Worm (Caenorhabditis elegans) whole organism, mixed stage, embryonic: ENCODE data around the gene smg-8.

Experiments used
- elt-3 ChIP-seq: fragments of 150-350 bp; optimal IDR thresholded peaks from 2 replicates; lab custom pipeline; 2014; ENCODE audit warnings: missing biosample characterization, missing genetic modification characterization
- hlh-1 ChIP-seq: fragments of 150-350 bp; optimal IDR thresholded peaks from 2 replicates; lab custom pipeline; 2014; ENCODE audit warnings: missing biosample characterization, missing genetic modification reagents, missing genetic modification characterization
- lin-13 ChIP-seq: fragments of 150-350 bp; optimal IDR thresholded peaks from 2 replicates; lab custom pipeline; 2014; ENCODE audit warnings: missing biosample characterization, missing genetic modification characterization
- lsy-2 ChIP-seq: fragments of 150-350 bp; optimal IDR thresholded peaks from 2 replicates; lab custom pipeline; 2014; ENCODE audit warnings: missing biosample characterization, missing genetic modification characterization
- mls-2 ChIP-seq: sonication (generic microtip); optimal IDR thresholded peaks from 2 replicates; lab custom pipeline; 2016; ENCODE audit warnings: mild to moderate bottlenecking, missing genetic modification characterization, moderate library complexity, missing compliant biosample characterization
- nhr-12 ChIP-seq: fragments of 150-350 bp; optimal IDR thresholded peaks from 2 replicates; lab custom pipeline; 2014; ENCODE audit warnings: missing biosample characterization, missing genetic modification characterization
- nhr-28 ChIP-seq: fragments of 150-350 bp; optimal IDR thresholded peaks from 2 replicates; lab custom pipeline; 2014; ENCODE audit warnings: missing biosample characterization, missing genetic modification characterization
- pha-4 ChIP-seq: fragments of 150-350 bp; optimal IDR thresholded peaks from 2 replicates; lab custom pipeline; 2018; ENCODE audit warnings: missing biosample characterization, missing genetic modification reagents, missing genetic modification characterization
- snpc-4 ChIP-seq: fragments of 150-350 bp; optimal IDR thresholded peaks from 2 replicates; lab custom pipeline; 2014; ENCODE audit warnings: missing biosample characterization, missing genetic modification characterization
- unc-120 ChIP-seq: sonication (generic microtip); optimal IDR thresholded peaks from 2 replicates; lab custom pipeline; 2017; ENCODE audit warnings: missing genetic modification characterization, missing compliant biosample characterization; ENCODE audit not compliant: poor library complexity, severe bottlenecking
- unc-39 ChIP-seq: fragments of 150-350 bp; optimal IDR thresholded peaks from 2 replicates; lab custom pipeline; 2014; ENCODE audit warnings: missing biosample characterization, missing genetic modification characterization
- unc-62 ChIP-seq: fragments of 150-350 bp; optimal IDR thresholded peaks from 2 replicates; lab custom pipeline; 2014; ENCODE audit warnings: missing biosample characterization, missing genetic modification reagents, missing genetic modification characterization
- ztf-11 ChIP-seq: fragments of 150-350 bp; optimal IDR thresholded peaks from 2 replicates; lab custom pipeline; 2014; ENCODE audit warnings: missing biosample characterization, missing genetic modification characterization

ce11 chrII:14401098-14401497 is 40.1 kb upstream of the smg-8 start:
- no peak for TF ChIP-seq unc-120 (tag; lab: Kevin White, UChicago)
- no peak for TF ChIP-seq snpc-4
- no peak for TF ChIP-seq nhr-12 (tag; lab: Kevin White, UChicago)
- TF ChIP-seq mls-2 (tag; lab: Kevin White, UChicago), result no peak
- no peak for TF ChIP-seq ztf-11 (tag; lab: Kevin White, UChicago)
- TF ChIP-seq nhr-28, result no peak
- no peak for TF ChIP-seq lin-13 (tag; lab: Kevin White, UChicago)
- no peak for TF ChIP-seq pha-4 (tag; lab: Kevin White, UChicago)
- no peak for TF ChIP-seq unc-39 (tag; lab: Kevin White, UChicago)
- no peak for TF ChIP-seq hlh-1
- TF ChIP-seq elt-3 (tag; lab: Kevin White, UChicago), result no peak
- TF ChIP-seq lsy-2 (tag; lab: Kevin White, UChicago), result no peak
- no peak for TF ChIP-seq unc-62 (GFP tag; lab: Kevin White, UChicago)
